Fruit fly (Drosophila melanogaster): ENCODE results near the gene CG45690.
A peak's percentile ranks its signal among the peaks of the same experiment; 100 is the strongest.

The CG45690 gene

dm6 chr2L:10701499-10702062 lies 43.5 kb downstream of the CG45690 start, which contains the start of gene Lip1:
TSS of gene Lip1 (minus strand) at chr2L:10701544.
- TF ChIP-seq h (GFP tag; optimal IDR thresholded peaks at IDR 0.05) (no peak), sage (GFP tag; optimal IDR thresholded peaks at IDR 0.05) (no peak), brk (GFP tag; optimal IDR thresholded peaks at IDR 0.05) (no peak), Vsx2 (GFP tag; optimal IDR thresholded peaks at IDR 0.05; ENCODE audit: partially characterized antibody) (no peak), usp (GFP tag; optimal IDR thresholded peaks at IDR 0.05) (no peak), Dfd (GFP tag; optimal IDR thresholded peaks at IDR 0.05) (no peak), rgr (GFP tag; optimal IDR thresholded peaks at IDR 0.05) (no peak), Hnf4 (GFP tag; optimal IDR thresholded peaks at IDR 0.05) (no peak)

- TF ChIP-seq lola (GFP tag; optimal IDR thresholded peaks at IDR 0.05) (no peak), Hnf4 (GFP tag; optimal IDR thresholded peaks at IDR 0.05) (peak; percentile 76), Sp1 (GFP tag; optimal IDR thresholded peaks at IDR 0.05) (peak; percentile 67), rgr (GFP tag; optimal IDR thresholded peaks at IDR 0.05) (peak; percentile 86), ey (GFP tag; optimal IDR thresholded peaks at IDR 0.05) (peak; percentile 85), Dfd (GFP tag; optimal IDR thresholded peaks at IDR 0.05) (no peak), Rel (GFP tag; optimal IDR thresholded peaks at IDR 0.05) (no peak), Rel (tag; optimal IDR thresholded peaks at IDR 0.05) (peak; percentile 40), Myc (optimal IDR thresholded peaks at IDR 0.05) (no peak), OdsH (GFP tag; optimal IDR thresholded peaks at IDR 0.05) (peak; percentile 84), foxo (GFP tag; optimal IDR thresholded peaks at IDR 0.05) (peak; percentile 9 to 81), dl (GFP tag; optimal IDR thresholded peaks at IDR 0.05; ENCODE audit: insufficient read depth in 1 of 2, partially characterized antibody in 2 of 2) (no peak), Jra (GFP tag; optimal IDR thresholded peaks at IDR 0.05) (peak; percentile 39), sv (GFP tag; optimal IDR thresholded peaks at IDR 0.05) (peak; percentile 52), fru (GFP tag; optimal IDR thresholded peaks at IDR 0.05) (peak; percentile 86), usp (GFP tag; optimal IDR thresholded peaks at IDR 0.05) (no peak), h (GFP tag; optimal IDR thresholded peaks at IDR 0.05) (peak; percentile 92), dmrt93B (GFP tag; optimal IDR thresholded peaks at IDR 0.05) (peak; percentile 56), GATAd (GFP tag; optimal IDR thresholded peaks at IDR 0.05) (no peak), br (GFP tag; optimal IDR thresholded peaks at IDR 0.05) (peak; percentile 81), HLH106 (tag; optimal IDR thresholded peaks at IDR 0.05) (peak; percentile 82), psq (GFP tag; optimal IDR thresholded peaks at IDR 0.05) (peak; percentile 55), brk (GFP tag; optimal IDR thresholded peaks at IDR 0.05) (peak; percentile 47), CG9705 (GFP tag; optimal IDR thresholded peaks at IDR 0.05) (no peak), pan (optimal IDR thresholded peaks at IDR 0.05) (no peak), Abd-B (GFP tag; optimal IDR thresholded peaks at IDR 0.05) (no peak), woc (GFP tag; optimal IDR thresholded peaks at IDR 0.05) (peak; percentile 35), N (GFP tag; optimal IDR thresholded peaks at IDR 0.05) (no peak), Vsx2 (GFP tag; optimal IDR thresholded peaks at IDR 0.05; ENCODE audit: partially characterized antibody) (no peak), CG32264 (GFP tag; optimal IDR thresholded peaks at IDR 0.05) (peak; percentile 38)
Measured at dm6 chr2L:10703281-10703680, 45.2 kb downstream of the CG45690 start, which contains the start of gene CG6415. TSS of gene CG6415 (plus strand) at chr2L:10703621.

- TF ChIP-seq dsf (GFP tag; optimal IDR thresholded peaks at IDR 0.05; ENCODE audit: borderline replicate concordance) (no peak), sage (GFP tag; optimal IDR thresholded peaks at IDR 0.05) (no peak), brk (GFP tag; optimal IDR thresholded peaks at IDR 0.05) (no peak), CG32264 (GFP tag; optimal IDR thresholded peaks at IDR 0.05) (no peak)
Measured at dm6 chr2L:10704425-10704824, 46.3 kb downstream of the CG45690 start.

dm6 chr2L:10706267-10706666 lies 48.2 kb downstream of the CG45690 start:
- TF ChIP-seq Dif (GFP tag; optimal IDR thresholded peaks at IDR 0.05; ENCODE audit: partially characterized antibody) = no peak
- TF ChIP-seq OdsH (GFP tag; optimal IDR thresholded peaks at IDR 0.05) = no peak
- no peak for TF ChIP-seq Dfd (GFP tag; optimal IDR thresholded peaks at IDR 0.05)
- TF ChIP-seq Myc (optimal IDR thresholded peaks at IDR 0.05) = no peak
- TF ChIP-seq Mio (GFP tag; optimal IDR thresholded peaks at IDR 0.05) = no peak
- TF ChIP-seq pan (optimal IDR thresholded peaks at IDR 0.05) = no peak
- no peak for TF ChIP-seq psq (GFP tag; optimal IDR thresholded peaks at IDR 0.05)
